Fruit fly (Drosophila melanogaster) whole organism, embryonic: ENCODE measurements around the gene meigo.

Experiments
- Antp ChIP-seq: fragments of 200-800 bp; sonication (Bioruptor generic); optimal IDR thresholded peaks from 3 replicates; lab custom pipeline; 2016; ENCODE audit warnings: missing biosample characterization, missing genetic modification characterization
- Awh ChIP-seq: fragments of 200-800 bp; sonication (Bioruptor generic); IDR thresholded peaks from 2 replicates; pipeline ENCODE4, ENCODE4 v1.3.6; 2022; ENCODE audit warnings: missing biosample characterization, missing genetic modification characterization
- CG10565 ChIP-seq: fragments of 200-800 bp; sonication (Bioruptor generic); optimal IDR thresholded peaks from 3 replicates; lab custom pipeline; 2016; ENCODE audit warnings: missing biosample characterization, mild to moderate bottlenecking, missing genetic modification characterization
- CG15601 ChIP-seq: fragments of 200-800 bp; sonication (Bioruptor generic); optimal IDR thresholded peaks from 3 replicates; lab custom pipeline; 2019; ENCODE audit warnings: missing biosample characterization, mild to moderate bottlenecking, missing genetic modification characterization, moderate library complexity
- CG1603 ChIP-seq: fragments of 200-800 bp; sonication (Bioruptor generic); optimal IDR thresholded peaks from 2 replicates; lab custom pipeline; 2019; ENCODE audit warnings: missing biosample characterization, mild to moderate bottlenecking, missing genetic modification characterization, moderate library complexity
- CG17361 ChIP-seq: fragments of 200-800 bp; sonication (Bioruptor generic); IDR thresholded peaks from 3 replicates; pipeline ENCODE4 v1.3.6; 2022; ENCODE audit warnings: missing biosample characterization, missing genetic modification characterization
- CG18476 ChIP-seq: fragments of 200-800 bp; sonication (Bioruptor generic); optimal IDR thresholded peaks from 2 replicates; lab custom pipeline; 2016; ENCODE audit warnings: missing biosample characterization, mild to moderate bottlenecking, missing genetic modification characterization
- CG2116 ChIP-seq: fragments of 200-800 bp; sonication (Bioruptor generic); optimal IDR thresholded peaks from 3 replicates; lab custom pipeline; 2018; ENCODE audit warnings: missing biosample characterization, mild to moderate bottlenecking, missing genetic modification characterization
- CG31365 ChIP-seq: fragments of 200-800 bp; sonication (Bioruptor generic); optimal IDR thresholded peaks from 2 replicates; lab custom pipeline; 2018; ENCODE audit warnings: missing biosample characterization, mild to moderate bottlenecking, missing genetic modification characterization
- CG3163 ChIP-seq: fragments of 200-800 bp; sonication (Bioruptor generic); optimal IDR thresholded peaks from 3 replicates; lab custom pipeline; 2016; ENCODE audit warnings: missing biosample characterization, missing genetic modification characterization
- CG5245 ChIP-seq: fragments of 200-800 bp; sonication (Bioruptor generic); optimal IDR thresholded peaks from 3 replicates; lab custom pipeline; 2016; ENCODE audit warnings: missing biosample characterization, missing genetic modification characterization
- CG6791 ChIP-seq: fragments of 200-800 bp; sonication (Bioruptor generic); IDR thresholded peaks from 3 replicates; pipeline ENCODE4 v1.3.6; 2022; ENCODE audit warnings: missing biosample characterization, missing genetic modification characterization; ENCODE audit not compliant: partially characterized antibody
- CG7372 ChIP-seq: fragments of 200-800 bp; sonication (Bioruptor generic); IDR thresholded peaks from 2 replicates; pipeline ENCODE4 v1.3.6; 2022; ENCODE audit warnings: missing biosample characterization, missing genetic modification characterization
- CG7987 ChIP-seq: fragments of 200-800 bp; sonication (Bioruptor generic); optimal IDR thresholded peaks from 2 replicates; lab custom pipeline; 2018; ENCODE audit warnings: missing biosample characterization, mild to moderate bottlenecking, missing genetic modification characterization, moderate library complexity
- CG8388 ChIP-seq: fragments of 200-800 bp; sonication (Bioruptor generic); optimal IDR thresholded peaks from 2 replicates; lab custom pipeline; 2019; ENCODE audit warnings: missing biosample characterization, mild to moderate bottlenecking, missing genetic modification characterization, moderate library complexity
- Camta ChIP-seq: fragments of 200-800 bp; sonication (Bioruptor generic); optimal IDR thresholded peaks from 2 replicates; lab custom pipeline; 2016; ENCODE audit warnings: missing biosample characterization, missing genetic modification characterization
- CoRest ChIP-seq: fragments of 200-800 bp; sonication (Bioruptor generic); optimal IDR thresholded peaks from 3 replicates; lab custom pipeline; 2018; ENCODE audit warnings: missing biosample characterization, mild to moderate bottlenecking, missing genetic modification characterization, moderate library complexity
- CrebB ChIP-seq: fragments of 200-800 bp; sonication (Bioruptor generic); optimal IDR thresholded peaks from 3 replicates; lab custom pipeline; 2018; ENCODE audit warnings: missing biosample characterization, mild to moderate bottlenecking, missing genetic modification characterization
- D19B ChIP-seq: fragments of 200-800 bp; sonication (Bioruptor generic); optimal IDR thresholded peaks from 2 replicates; lab custom pipeline; 2017; ENCODE audit warnings: missing biosample characterization, mild to moderate bottlenecking, missing genetic modification characterization
- Dfd ChIP-seq, 2 experiments: fragments of >200 bp; optimal IDR thresholded peaks; 2 replicates each; lab custom pipeline; 2017; ENCODE audit warnings: missing biosample characterization in 2 of 2, missing genetic modification characterization in 2 of 2
- Dip3 ChIP-seq: fragments of 200-800 bp; sonication (Bioruptor generic); optimal IDR thresholded peaks from 3 replicates; lab custom pipeline; 2016; ENCODE audit warnings: missing biosample characterization, missing genetic modification characterization
- HLH4C ChIP-seq: fragments of 200-800 bp; sonication (Bioruptor generic); IDR thresholded peaks from 3 replicates; pipeline ENCODE4 v1.3.6; 2022; ENCODE audit warnings: missing biosample characterization, missing genetic modification characterization; ENCODE audit not compliant: partially characterized antibody
- HmgZ ChIP-seq: fragments of 200-800 bp; sonication (Bioruptor generic); optimal IDR thresholded peaks from 2 replicates; lab custom pipeline; 2018; ENCODE audit warnings: missing biosample characterization, mild to moderate bottlenecking, missing genetic modification characterization
- NFAT ChIP-seq: fragments of 200-800 bp; sonication (Bioruptor generic); IDR thresholded peaks from 2 replicates; pipeline ENCODE4 v1.3.6; 2022; ENCODE audit warnings: missing biosample characterization, missing genetic modification characterization
- NK7.1 ChIP-seq: fragments of 200-800 bp; sonication (Bioruptor generic); optimal IDR thresholded peaks from 3 replicates; lab custom pipeline; 2016; ENCODE audit warnings: missing biosample characterization, missing genetic modification characterization
- Oli ChIP-seq: fragments of 200-800 bp; sonication (Bioruptor generic); optimal IDR thresholded peaks from 2 replicates; lab custom pipeline; 2018; ENCODE audit warnings: missing biosample characterization, mild to moderate bottlenecking, missing genetic modification characterization, moderate library complexity
- Opbp ChIP-seq: fragments of 200-800 bp; sonication (Bioruptor generic); IDR thresholded peaks from 3 replicates; pipeline ENCODE4 v1.3.6; 2022; ENCODE audit warnings: missing biosample characterization, missing genetic modification characterization; ENCODE audit not compliant: partially characterized antibody
- Sin3A ChIP-seq: fragments of >200 bp; optimal IDR thresholded peaks from 2 replicates; lab custom pipeline; 2018
- Vsx1 ChIP-seq: fragments of 200-800 bp; sonication (Bioruptor generic); optimal IDR thresholded peaks from 2 replicates; lab custom pipeline; 2017; ENCODE audit warnings: missing biosample characterization, mild to moderate bottlenecking, missing genetic modification characterization, missing genetic modification reagents
- al ChIP-seq: fragments of 200-800 bp; sonication (Bioruptor generic); IDR thresholded peaks from 2 replicates; pipeline ENCODE4 v1.3.6; 2022; ENCODE audit warnings: missing biosample characterization, missing genetic modification characterization
- ci ChIP-seq: fragments of 200-800 bp; sonication (Bioruptor generic); IDR thresholded peaks from 3 replicates; pipeline ENCODE4 v1.3.6; 2022; ENCODE audit warnings: missing biosample characterization, missing genetic modification characterization
- dati ChIP-seq: fragments of 200-800 bp; sonication (Bioruptor generic); IDR thresholded peaks from 2 replicates; pipeline ENCODE4 v1.3.6; 2022; ENCODE audit warnings: missing biosample characterization, missing genetic modification characterization
- dpn ChIP-seq, 2 experiments: fragments of 200-800 bp; sonication (Bioruptor generic); optimal IDR thresholded peaks; 3 replicates each; lab custom pipeline; 2016; ENCODE audit warnings: missing biosample characterization in 2 of 2, missing genetic modification characterization in 2 of 2
- fd96Cb ChIP-seq: fragments of 200-800 bp; sonication (Bioruptor generic); optimal IDR thresholded peaks from 2 replicates; lab custom pipeline; 2018; ENCODE audit warnings: missing biosample characterization, mild to moderate bottlenecking, missing genetic modification characterization, moderate library complexity
- hkb ChIP-seq, 2 experiments: fragments of 200-800 bp in 1 of 2; fragments of >200 bp in 1 of 2; sonication (Bioruptor generic) in 1 of 2; IDR thresholded peaks in 1 of 2; optimal IDR thresholded peaks in 1 of 2; 2 replicates each; pipeline versions ENCODE4 v1.3.6 to Lab custom; 2017 to 2022; ENCODE audit warnings: missing biosample characterization in 1 of 2, missing genetic modification characterization in 1 of 2
- nerfin-2 ChIP-seq: fragments of 200-800 bp; sonication (Bioruptor generic); IDR thresholded peaks from 2 replicates; pipeline ENCODE4 v1.3.6; 2022; ENCODE audit warnings: missing biosample characterization, missing genetic modification characterization; ENCODE audit not compliant: partially characterized antibody
- pan ChIP-seq, 4 experiments: fragments of >200 bp in 3 of 4; fragments of 200-800 bp in 1 of 4; sonication (Bioruptor generic) in 1 of 4; optimal IDR thresholded peaks in 3 of 4; IDR thresholded peaks in 1 of 4; 2 replicates each; pipeline versions ENCODE4 v1.3.6 to Lab custom; 2017 to 2022; ENCODE audit warnings: missing biosample characterization in 2 of 4, missing genetic modification characterization in 2 of 4, mixed read lengths in 1 of 4
- ro ChIP-seq: fragments of 200-800 bp; sonication (Bioruptor generic); IDR thresholded peaks from 2 replicates; pipeline ENCODE4 v1.3.6; 2022; ENCODE audit warnings: missing biosample characterization, missing genetic modification characterization
- sd ChIP-seq: fragments of 200-800 bp; sonication (Bioruptor generic); optimal IDR thresholded peaks from 3 replicates; lab custom pipeline; 2018; ENCODE audit warnings: missing biosample characterization, mild to moderate bottlenecking, missing genetic modification characterization, moderate library complexity
- tin ChIP-seq: fragments of 200-800 bp; sonication (Bioruptor generic); optimal IDR thresholded peaks from 3 replicates; lab custom pipeline; 2016; ENCODE audit warnings: missing biosample characterization, missing genetic modification characterization
- tna ChIP-seq: fragments of 200-800 bp; sonication (Bioruptor generic); IDR thresholded peaks from 2 replicates; pipeline ENCODE4 v1.3.6; 2022; ENCODE audit warnings: missing biosample characterization, missing genetic modification characterization; ENCODE audit not compliant: partially characterized antibody
- ttk ChIP-seq: fragments of 200-800 bp; sonication (Bioruptor generic); IDR thresholded peaks from 2 replicates; pipeline ENCODE4 v2.1.2; 2022; ENCODE audit warnings: missing biosample characterization, missing genetic modification characterization
- twi ChIP-seq: fragments of 200-800 bp; optimal IDR thresholded peaks from 2 replicates; lab custom pipeline; 2019; ENCODE audit warnings: missing biosample characterization, mild to moderate bottlenecking, missing genetic modification characterization, moderate library complexity
- vvl ChIP-seq: fragments of 200-800 bp; sonication (Bioruptor generic); IDR thresholded peaks from 2 replicates; pipeline ENCODE4 v1.3.6; 2022; ENCODE audit warnings: missing biosample characterization, missing genetic modification characterization

Gene meigo

dm6 chr3R:21179592-21180390 is 41.7 kb downstream of the meigo start (continued):
- TF ChIP-seq Dfd (GFP tag; optimal IDR thresholded peaks at IDR 0.05; lab: Kevin White, UChicago): no peak
- no peak for TF ChIP-seq ro (GFP tag; lab: Robert Waterston, UW)
- no peak for TF ChIP-seq twi (tag; lab: Kevin White, UChicago)
- TF ChIP-seq Opbp (GFP tag; lab: Robert Waterston, UW): peak; percentile 46; the same call in 1 of the 3 replicates
- no peak for TF ChIP-seq nerfin-2 (GFP tag; lab: Robert Waterston, UW)
- TF ChIP-seq CG5245 (GFP tag; lab: Kevin White, UChicago): no peak
- TF ChIP-seq CG1603 (tag; lab: Kevin White, UChicago): no peak
- no peak for TF ChIP-seq Dip3 (GFP tag; lab: Kevin White, UChicago)
- no peak for TF ChIP-seq CrebB (tag; lab: Kevin White, UChicago)
- peak; percentile 68 for TF ChIP-seq vvl (GFP tag; lab: Robert Waterston, UW)
- TF ChIP-seq ci (GFP tag; lab: Robert Waterston, UW): 0 out of 3 replicates have a peak, but pooled peaks have one; percentile 32
- TF ChIP-seq NK7.1 (GFP tag; lab: Kevin White, UChicago): no peak
- TF ChIP-seq D19B: no peak
- TF ChIP-seq NFAT (GFP tag; lab: Robert Waterston, UW): no peak
- TF ChIP-seq CG31365 (tag; lab: Kevin White, UChicago): peak; percentile 90
- no peak for TF ChIP-seq CG18476
- no peak for TF ChIP-seq Camta (GFP tag; lab: Kevin White, UChicago)
- peak; percentile 56 for TF ChIP-seq CG6791 (GFP tag; lab: Robert Waterston, UW)
- no peak for TF ChIP-seq ttk (GFP tag; lab: Robert Waterston, UW)
- no peak for TF ChIP-seq CG8388 (GFP tag; lab: Kevin White, UChicago)
- TF ChIP-seq sd (tag; lab: Kevin White, UChicago): peak; percentile 66
- TF ChIP-seq dpn (GFP tag; optimal IDR thresholded peaks at IDR 0.05; lab: Kevin White, UChicago): no peak
- no peak for TF ChIP-seq HmgZ (tag; lab: Kevin White, UChicago)
- TF ChIP-seq tin (GFP tag; lab: Kevin White, UChicago): no peak
- TF ChIP-seq al: no peak
- no peak for TF ChIP-seq Vsx1 (GFP tag; lab: Kevin White, UChicago)
- no peak for TF ChIP-seq hkb (optimal IDR thresholded peaks at IDR 0.05; lab: Kevin White, UChicago)
- TF ChIP-seq hkb (GFP tag; IDR thresholded peaks at IDR 0.05; lab: Robert Waterston, UW): no peak
- no peak for TF ChIP-seq Sin3A
- no peak for TF ChIP-seq pan (optimal IDR thresholded peaks at IDR 0.05; lab: Kevin White, UChicago)
- TF ChIP-seq pan (GFP tag; optimal IDR thresholded peaks at IDR 0.05 in 1 of 2, IDR thresholded peaks at IDR 0.05 in 1 of 2): no peak
- no peak for TF ChIP-seq Oli (tag; lab: Kevin White, UChicago)
- TF ChIP-seq Awh (GFP tag; lab: Robert Waterston, UW): no peak
- TF ChIP-seq CG2116: peak; percentile 42
- peak; percentile 64 for TF ChIP-seq tna
- TF ChIP-seq CG10565 (GFP tag; lab: Kevin White, UChicago): no peak
- TF ChIP-seq fd96Cb: no peak
- TF ChIP-seq CG3163 (GFP tag; lab: Kevin White, UChicago): no peak
- no peak for TF ChIP-seq HLH4C (GFP tag; lab: Robert Waterston, UW)
- TF ChIP-seq CG17361 (GFP tag; lab: Robert Waterston, UW): no peak
- TF ChIP-seq CoRest (tag; lab: Kevin White, UChicago): no peak
- no peak for TF ChIP-seq Antp
- no peak for TF ChIP-seq dati
- TF ChIP-seq CG15601 (tag; lab: Kevin White, UChicago): peak; percentile 34
- TF ChIP-seq CG7372 (GFP tag; lab: Robert Waterston, UW): no peak
- TF ChIP-seq CG7987 (GFP tag; lab: Kevin White, UChicago): no peak
